Worm (Caenorhabditis elegans): ENCODE data around the gene sri-4.

The sri-4 gene

ce11 chrV:777285-777684, 29.1 kb downstream of the sri-4 start, which contains the start of gene R09E12.9 (continued):
- TF ChIP-seq skn-1 (tag; optimal IDR thresholded peaks at IDR 0.05) (no peak), aly-2 (tag; optimal IDR thresholded peaks at IDR 0.05) (no peak), lin-13 (GFP tag; optimal IDR thresholded peaks at IDR 0.05) (no peak), nhr-42 (GFP tag; IDR thresholded peaks at IDR 0.05) (peak; percentile 95), F26F4.8 (GFP tag; conservative IDR thresholded peaks at IDR 0.05) (no peak), ces-1 (GFP tag; optimal IDR thresholded peaks at IDR 0.05) (no peak), Y75B8A.6 (GFP tag; IDR thresholded peaks at IDR 0.05) (no peak), snpc-4 (tag; optimal IDR thresholded peaks at IDR 0.05) (no peak), pha-4 (GFP tag; IDR thresholded peaks at IDR 0.05) (no peak), pha-4 (tag; optimal IDR thresholded peaks at IDR 0.05) (no peak), lin-39 (tag; optimal IDR thresholded peaks at IDR 0.05) (no peak), spr-1 (tag; optimal IDR thresholded peaks at IDR 0.05) (no peak), nhr-77 (tag; optimal IDR thresholded peaks at IDR 0.05) (peak; percentile 100), snpc-1.2 (GFP tag; IDR thresholded peaks at IDR 0.05) (no peak), gei-8 (GFP tag; optimal IDR thresholded peaks at IDR 0.05) (no peak), mxl-3 (GFP tag; optimal IDR thresholded peaks at IDR 0.05) (no peak), ceh-20 (GFP tag; IDR thresholded peaks at IDR 0.05) (no peak), daf-19 (GFP tag; conservative IDR thresholded peaks at IDR 0.05) (no peak), attf-4 (tag; optimal IDR thresholded peaks at IDR 0.05) (no peak), tra-1 (GFP tag; IDR thresholded peaks at IDR 0.05) (no peak), ama-1 (optimal IDR thresholded peaks at IDR 0.05) (no peak), hlh-30 (tag; optimal IDR thresholded peaks at IDR 0.05; ENCODE audit: insufficient read depth) (no peak)

ce11 chrV:778339-778738, 30.2 kb downstream of the sri-4 start, which contains the start of gene srbc-59:
Gene srbc-59 (plus strand): TSS chrV:778639.
- TF ChIP-seq egl-27 (tag; optimal IDR thresholded peaks at IDR 0.05) (no peak), ctbp-1 (GFP tag; IDR thresholded peaks at IDR 0.05) (no peak), nhr-111 (GFP tag; optimal IDR thresholded peaks at IDR 0.05) (no peak), hlh-30 (tag; optimal IDR thresholded peaks at IDR 0.05; ENCODE audit: insufficient read depth) (no peak), ces-1 (GFP tag; optimal IDR thresholded peaks at IDR 0.05) (no peak)

DNA sequence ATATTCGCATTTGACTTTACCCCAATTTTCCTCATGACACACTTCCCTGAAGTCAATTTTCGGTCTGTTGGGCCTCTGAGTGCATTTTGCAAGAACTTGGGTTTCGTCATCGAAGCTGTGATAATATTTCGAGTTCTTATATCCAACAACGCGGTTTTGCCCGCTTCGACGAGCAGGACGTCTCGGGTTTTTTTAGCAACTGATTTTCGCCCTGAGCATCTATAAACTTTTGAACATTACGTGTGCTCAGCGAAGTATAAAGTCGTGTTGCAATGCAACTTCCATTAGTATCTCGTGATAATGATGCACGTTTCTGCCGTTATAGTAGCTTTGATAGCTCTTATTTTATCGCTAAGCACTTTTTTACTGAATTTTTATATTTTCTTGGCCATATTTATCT, 31.9 kb downstream of the sri-4 start, which contains the start of gene srbc-60:
srbc-60 (plus strand) TSS at position 301 of the 400 bp plus-strand sequence.
- TF ChIP-seq unc-62 (GFP tag; optimal IDR thresholded peaks at IDR 0.05 in 1 of 2) (no peak), unc-62 (tag; optimal IDR thresholded peaks at IDR 0.05) (no peak), daf-8 (GFP tag; IDR thresholded peaks at IDR 0.05) (no peak), hlh-11 (tag; optimal IDR thresholded peaks at IDR 0.05) (no peak), ceh-82 (tag; optimal IDR thresholded peaks at IDR 0.05) (no peak), fkh-10 (GFP tag; optimal IDR thresholded peaks at IDR 0.05) (no peak), ceh-20 (GFP tag; IDR thresholded peaks at IDR 0.05) (no peak), T20F7.1 (GFP tag; optimal IDR thresholded peaks at IDR 0.05) (no peak), ztf-7 (tag; optimal IDR thresholded peaks at IDR 0.05) (no peak), Y5F2A.4 (GFP tag; optimal IDR thresholded peaks at IDR 0.05) (no peak), nhr-76 (tag; optimal IDR thresholded peaks at IDR 0.05) (no peak), tag-97 (GFP tag; IDR thresholded peaks at IDR 0.05) (no peak), Y48G9A.11 (GFP tag; IDR thresholded peaks at IDR 0.05) (no peak), F44E2.7 (GFP tag; IDR thresholded peaks at IDR 0.05) (no peak)

DNA sequence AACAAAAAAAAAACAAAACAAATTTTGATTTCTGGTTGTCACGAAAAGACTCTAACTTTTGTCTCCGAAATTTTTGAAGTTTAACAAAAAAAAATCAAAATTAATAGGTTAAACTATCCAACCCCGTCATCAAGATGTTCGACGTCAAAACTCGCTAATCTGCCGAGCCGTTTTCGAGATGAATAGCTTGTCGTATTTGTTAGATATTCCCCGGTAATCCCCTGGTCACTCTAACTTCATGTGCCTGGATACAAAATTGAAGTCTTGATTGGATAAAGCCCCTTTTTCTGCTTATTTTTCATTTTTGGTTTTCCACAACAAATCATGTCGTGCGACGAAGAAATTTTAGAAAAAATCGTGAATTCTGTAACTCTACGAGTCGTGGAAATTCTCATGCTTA, 34.3 kb downstream of the sri-4 start, which contains the start of gene srab-16:
srab-16 (plus strand) TSS at position 301 of the 400 bp plus-strand sequence.
- TF ChIP-seq ceh-82 (tag; optimal IDR thresholded peaks at IDR 0.05) (no peak), F49E8.2 (tag; optimal IDR thresholded peaks at IDR 0.05; ENCODE audit: borderline replicate concordance) (no peak), arid-1 (GFP tag; conservative IDR thresholded peaks at IDR 0.05) (no peak), dmd-6 (GFP tag; IDR thresholded peaks at IDR 0.05) (no peak), mxl-2 (GFP tag; conservative IDR thresholded peaks at IDR 0.05) (no peak)

All from whole organism, L4 larva.